Worm (Caenorhabditis elegans) whole organism, early embryonic: Measurements from ENCODE around the gene T09A5.15.

ENCODE experiments used
- B0310.2 ChIP-seq: sonication (generic microtip); optimal IDR thresholded peaks from 2 replicates; lab custom pipeline; 2016; ENCODE audit warnings: mild to moderate bottlenecking, missing genetic modification characterization, missing compliant biosample characterization
- F13C5.2 ChIP-seq: sonication (generic microtip); optimal IDR thresholded peaks from 2 replicates; lab custom pipeline; 2017; ENCODE audit warnings: mild to moderate bottlenecking, missing genetic modification characterization, inconsistent platforms, missing compliant biosample characterization
- aly-1 ChIP-seq: sonication (generic microtip); optimal IDR thresholded peaks from 2 replicates; lab custom pipeline; 2016; ENCODE audit warnings: missing genetic modification characterization, missing compliant biosample characterization
- ama-1 ChIP-seq: fragments of 150-350 bp; optimal IDR thresholded peaks from 2 replicates; lab custom pipeline; 2014
- ceh-13 ChIP-seq: fragments of 200-800 bp; sonication (Bioruptor generic); optimal IDR thresholded peaks from 2 replicates; lab custom pipeline; 2018; ENCODE audit warnings: mild to moderate bottlenecking, missing genetic modification characterization, missing compliant biosample characterization
- ceh-36 ChIP-seq: sonication (generic microtip); optimal IDR thresholded peaks from 2 replicates; lab custom pipeline; 2016; ENCODE audit warnings: missing genetic modification characterization, inconsistent platforms, missing compliant biosample characterization
- ets-7 ChIP-seq: sonication (generic microtip); optimal IDR thresholded peaks from 2 replicates; lab custom pipeline; 2016; ENCODE audit warnings: missing genotype, missing genetic modification characterization, missing compliant biosample characterization
- flt-1 ChIP-seq: fragments of 200-800 bp; sonication (Bioruptor generic); IDR thresholded peaks from 2 replicates; pipeline ENCODE4 v1.3.6; 2022; ENCODE audit warnings: missing genetic modification characterization, missing compliant biosample characterization
- hmbx-1 ChIP-seq: sonication (generic microtip); optimal IDR thresholded peaks from 2 replicates; lab custom pipeline; 2016; ENCODE audit warnings: mild to moderate bottlenecking, missing genetic modification characterization, missing compliant biosample characterization
- hmg-4 ChIP-seq: fragments of 200-800 bp; sonication (Bioruptor generic); optimal IDR thresholded peaks from 2 replicates; lab custom pipeline; 2018; ENCODE audit warnings: mild to moderate bottlenecking, missing genetic modification characterization, missing compliant biosample characterization
- hnd-1 ChIP-seq: sonication (generic microtip); optimal IDR thresholded peaks from 2 replicates; lab custom pipeline; 2016; ENCODE audit warnings: missing genetic modification characterization, missing compliant biosample characterization
- pes-1 ChIP-seq: fragments of 200-800 bp; sonication (Bioruptor generic); IDR thresholded peaks from 2 replicates; pipeline ENCODE4 v1.3.6; 2022; ENCODE audit warnings: missing genetic modification reagents, missing genetic modification characterization, missing compliant biosample characterization
- scrt-1 ChIP-seq: fragments of 200-800 bp; sonication (Bioruptor generic); IDR thresholded peaks from 2 replicates; pipeline ENCODE4 v1.3.6; 2022; ENCODE audit warnings: missing genetic modification characterization, missing compliant biosample characterization
- sea-1 ChIP-seq: fragments of 200-800 bp; sonication (Bioruptor generic); conservative IDR thresholded peaks from 2 replicates; pipeline ENCODE4 v1.3.6; 2022; ENCODE audit warnings: missing genetic modification characterization, missing compliant biosample characterization
- tbx-11 ChIP-seq: fragments of 200-800 bp; sonication (Bioruptor generic); IDR thresholded peaks from 2 replicates; pipeline ENCODE4 v1.3.6; 2022; ENCODE audit warnings: missing genetic modification characterization, missing compliant biosample characterization
- tbx-37 ChIP-seq: fragments of 200-800 bp; sonication (Bioruptor generic); conservative IDR thresholded peaks from 2 replicates; pipeline ENCODE4 v1.3.6; 2022; ENCODE audit warnings: missing genetic modification reagents, missing genetic modification characterization, missing compliant biosample characterization
- tra-4 ChIP-seq: sonication (generic microtip); optimal IDR thresholded peaks from 2 replicates; lab custom pipeline; 2017; ENCODE audit warnings: missing genetic modification characterization, missing compliant biosample characterization

T09A5.15 gene

ce11 chrII:7813237-7813636 lies 44.5 kb upstream of the T09A5.15 start:
- TF ChIP-seq pes-1 (no peak), sea-1 (0 out of 2 replicates have a peak, but pooled peaks have one; percentile 40), hmg-4 (GFP tag; lab: Kevin White, UChicago) (peak; percentile 46)

ce11 chrII:7813645-7814044 lies 44.1 kb upstream of the T09A5.15 start:
- TF ChIP-seq F13C5.2 (tag; lab: Kevin White, UChicago) (no peak), hnd-1 (tag; lab: Kevin White, UChicago) (no peak), ets-7 (tag; lab: Kevin White, UChicago) (no peak), tra-4 (tag; lab: Kevin White, UChicago) (no peak), ama-1 (lab: Kevin White, UChicago) (no peak), flt-1 (GFP tag; lab: Robert Waterston, UW) (no peak), sea-1 (no peak)

- TF ChIP-seq hmg-4 (GFP tag; lab: Kevin White, UChicago) (peak; percentile 52), ceh-36 (tag; lab: Kevin White, UChicago) (no peak)
These were observed 43.5 kb upstream of the T09A5.15 start for ce11 chrII:7814215-7814614.

ce11 chrII:7814915-7815314 lies 42.8 kb upstream of the T09A5.15 start:
- TF ChIP-seq B0310.2 (tag; lab: Kevin White, UChicago) (no peak), ama-1 (lab: Kevin White, UChicago) (no peak), hmg-4 (GFP tag; lab: Kevin White, UChicago) (no peak), ceh-13 (no peak)

ce11 chrII:7815406-7815805 lies 42.4 kb upstream of the T09A5.15 start:
- no peak for TF ChIP-seq hmbx-1
- peak; percentile 83 for TF ChIP-seq ets-7 (tag; lab: Kevin White, UChicago)

ce11 chrII:7816163-7816776 lies 41.5 kb upstream of the T09A5.15 start, which contains the start of gene cki-2:
Gene cki-2, plus strand, starts transcription at chrII:7816499.
- TF ChIP-seq B0310.2 (tag; lab: Kevin White, UChicago), result no peak
- no peak for TF ChIP-seq pes-1
- TF ChIP-seq ama-1 (lab: Kevin White, UChicago), result no peak
- no peak for TF ChIP-seq hnd-1 (tag; lab: Kevin White, UChicago)
- no peak for TF ChIP-seq F13C5.2 (tag; lab: Kevin White, UChicago)
- TF ChIP-seq ceh-13, result no peak
- TF ChIP-seq ceh-36 (tag; lab: Kevin White, UChicago), result no peak
- no peak for TF ChIP-seq hmg-4 (GFP tag; lab: Kevin White, UChicago)
- no peak for TF ChIP-seq tra-4 (tag; lab: Kevin White, UChicago)
- no peak for TF ChIP-seq hmbx-1
- no peak for TF ChIP-seq tbx-37 (GFP tag; lab: Robert Waterston, UW)
- no peak for TF ChIP-seq sea-1

- TF ChIP-seq tbx-11 (GFP tag; lab: Robert Waterston, UW) (no peak), hnd-1 (tag; lab: Kevin White, UChicago) (no peak), scrt-1 (GFP tag; lab: Robert Waterston, UW) (no peak), hmbx-1 (no peak), aly-1 (tag; lab: Kevin White, UChicago) (no peak), B0310.2 (tag; lab: Kevin White, UChicago) (no peak), ama-1 (lab: Kevin White, UChicago) (no peak), pes-1 (no peak), sea-1 (no peak), F13C5.2 (tag; lab: Kevin White, UChicago) (no peak), ets-7 (tag; lab: Kevin White, UChicago) (no peak)
These were observed 40.2 kb upstream of the T09A5.15 start for ce11 chrII:7817580-7817979.

ce11 chrII:7819359-7819758 lies 38.4 kb upstream of the T09A5.15 start:
- no peak for TF ChIP-seq hnd-1 (tag; lab: Kevin White, UChicago)
- TF ChIP-seq sea-1, result no peak
- no peak for TF ChIP-seq tbx-37 (GFP tag; lab: Robert Waterston, UW)
- TF ChIP-seq ceh-13, result no peak
- no peak for TF ChIP-seq aly-1 (tag; lab: Kevin White, UChicago)
- no peak for TF ChIP-seq pes-1
- TF ChIP-seq scrt-1 (GFP tag; lab: Robert Waterston, UW), result no peak
- TF ChIP-seq tra-4 (tag; lab: Kevin White, UChicago), result no peak
- TF ChIP-seq tbx-11 (GFP tag; lab: Robert Waterston, UW), result no peak

- TF ChIP-seq B0310.2 (tag; lab: Kevin White, UChicago) (no peak), aly-1 (tag; lab: Kevin White, UChicago) (no peak), hnd-1 (tag; lab: Kevin White, UChicago) (no peak), ama-1 (lab: Kevin White, UChicago) (no peak), hmbx-1 (no peak), F13C5.2 (tag; lab: Kevin White, UChicago) (no peak), ceh-36 (tag; lab: Kevin White, UChicago) (no peak), tbx-11 (GFP tag; lab: Robert Waterston, UW) (no peak), ets-7 (tag; lab: Kevin White, UChicago) (no peak), hmg-4 (GFP tag; lab: Kevin White, UChicago) (no peak), sea-1 (no peak), flt-1 (GFP tag; lab: Robert Waterston, UW) (no peak), pes-1 (no peak), tra-4 (tag; lab: Kevin White, UChicago) (no peak), ceh-13 (no peak), scrt-1 (GFP tag; lab: Robert Waterston, UW) (no peak), tbx-37 (GFP tag; lab: Robert Waterston, UW) (no peak)
These were observed 35.3 kb upstream of the T09A5.15 start, which contains the start of gene irld-47 for ce11 chrII:7822454-7822853. Gene irld-47, minus strand, starts transcription at chrII:7822554.
